Fruit fly (Drosophila melanogaster): ENCODE measurements around the gene Jon25Bi.

The Jon25Bi gene

dm6 chr2L:4955094-4955823 is at the start of gene Jon25Bi, which contains the start of gene Marcal1:
Gene Jon25Bi, minus strand, starts transcription at chr2L:4955144.
Gene Marcal1, plus strand, starts transcription at chr2L:4955509.
- TF ChIP-seq noc (tag; optimal IDR thresholded peaks at IDR 0.05), result no peak

DNA sequence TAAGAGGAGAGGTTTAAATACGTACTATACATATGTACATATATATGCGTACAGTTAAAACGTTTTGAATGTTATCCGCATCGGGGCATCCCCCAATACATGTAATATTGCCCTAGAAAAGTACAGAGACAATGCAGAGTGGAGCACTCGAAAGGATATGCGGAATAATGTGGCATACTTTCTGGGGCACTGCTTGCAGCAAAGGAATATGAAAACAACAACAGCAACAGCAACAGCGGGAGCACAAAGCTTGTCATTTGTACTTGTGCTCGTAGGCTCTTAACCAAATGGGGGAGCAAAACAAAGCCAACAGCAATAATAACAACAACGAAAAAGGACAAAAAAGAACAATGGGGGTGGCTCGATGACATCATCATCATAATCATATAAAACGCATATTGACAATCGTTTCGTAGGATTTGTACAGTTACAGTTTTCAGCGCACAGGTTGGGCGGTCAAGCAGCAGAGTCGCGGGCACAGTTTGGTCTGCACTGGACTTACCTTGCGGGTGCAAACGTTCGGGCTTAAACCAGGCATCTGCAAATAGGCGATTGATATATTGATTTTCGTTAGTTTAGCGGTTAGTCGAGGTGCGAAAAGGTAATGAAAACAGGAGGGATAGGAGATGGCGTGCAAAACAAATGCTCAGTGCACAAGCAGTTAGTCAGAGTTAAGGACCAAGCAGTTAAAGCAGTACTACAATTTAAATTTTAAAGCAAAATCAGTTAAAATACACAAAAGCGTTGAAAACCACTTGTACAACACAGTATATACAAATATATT is 48.9 kb upstream of the Jon25Bi start:
- TF ChIP-seq noc (tag; optimal IDR thresholded peaks at IDR 0.05), result no peak

DNA sequence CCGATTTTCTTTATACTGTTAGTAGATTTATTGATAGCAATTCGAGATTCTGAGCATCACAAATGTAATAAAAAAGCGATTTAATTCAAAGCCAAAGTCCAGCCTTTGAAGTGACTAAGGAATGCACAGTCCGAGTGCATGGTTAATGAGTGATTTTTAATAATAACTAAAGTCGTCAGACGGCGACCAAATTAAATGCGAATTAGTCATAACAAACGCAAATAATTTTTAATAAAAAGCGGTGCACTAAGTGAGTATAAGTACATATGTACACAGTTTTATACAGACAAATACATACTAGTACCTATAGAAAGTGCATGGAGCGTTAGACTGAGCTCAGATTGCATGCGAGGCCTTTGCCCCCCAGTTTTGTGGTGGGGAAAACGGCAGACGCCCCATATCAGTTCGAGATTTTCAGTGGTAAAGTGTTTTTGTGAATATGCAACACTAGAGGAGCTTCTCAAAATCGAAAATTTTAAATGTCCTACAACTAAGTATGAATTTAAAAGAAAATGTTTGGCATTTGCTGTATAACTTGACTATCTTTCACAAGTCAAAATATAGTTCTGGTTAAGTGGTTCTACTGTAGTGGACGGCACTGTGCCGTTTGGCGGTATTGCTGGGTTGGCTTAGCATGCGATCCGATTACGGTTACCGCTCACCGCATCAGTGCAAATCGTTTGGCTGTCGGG is 47.9 kb upstream of the Jon25Bi start:
- TF ChIP-seq noc (tag; optimal IDR thresholded peaks at IDR 0.05), result no peak

dm6 chr2L:5002031-5002430 is 47.1 kb upstream of the Jon25Bi start:
- TF ChIP-seq noc (tag; optimal IDR thresholded peaks at IDR 0.05), result no peak

DNA sequence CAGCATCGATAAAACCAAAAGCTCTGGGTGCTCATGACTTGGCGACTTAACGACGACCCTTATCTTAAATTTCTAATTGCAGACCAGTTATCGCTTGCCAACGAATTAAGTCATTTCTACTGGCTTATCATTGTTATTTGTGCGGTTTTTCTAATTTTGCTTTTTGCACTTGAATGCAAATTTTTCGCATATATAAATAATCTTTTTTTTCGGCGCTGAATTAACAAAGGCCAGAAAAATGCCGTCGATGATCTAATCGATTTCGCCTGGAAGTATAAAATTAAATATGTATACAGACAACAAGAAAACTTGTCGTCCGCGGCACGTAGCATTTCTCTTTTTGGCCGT is 46.6 kb upstream of the Jon25Bi start:
- no peak for TF ChIP-seq noc (tag; optimal IDR thresholded peaks at IDR 0.05)

- no peak for TF ChIP-seq noc (tag; optimal IDR thresholded peaks at IDR 0.05)
Observed at dm6 chr2L:5000919-5001581, 46.1 kb upstream of the Jon25Bi start.

DNA sequence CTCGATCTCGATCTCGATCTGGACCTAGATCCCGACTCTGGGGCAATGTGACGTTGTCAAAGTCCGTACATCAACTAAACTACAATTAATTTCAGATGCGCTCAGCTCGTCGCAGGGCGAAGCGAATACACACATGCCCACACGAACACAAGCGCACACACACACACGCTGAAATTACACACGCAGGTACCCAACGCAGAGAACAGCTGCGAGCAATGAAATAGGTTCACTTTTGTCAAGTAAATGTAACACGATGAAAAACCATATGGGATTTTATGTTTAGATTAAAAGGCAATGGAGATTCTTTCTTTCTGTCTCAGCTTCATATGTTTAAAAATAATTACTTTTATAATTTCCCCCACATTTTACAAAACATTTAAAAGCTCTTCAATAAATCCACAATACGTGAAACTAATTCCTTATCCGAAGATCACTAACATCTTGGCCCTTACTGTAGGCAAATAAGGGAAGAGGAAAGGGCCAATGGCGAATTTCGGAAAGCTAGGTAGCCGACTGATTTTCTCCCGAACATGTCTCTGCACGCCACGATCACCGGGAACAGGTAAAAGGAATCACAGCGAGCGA is 45.4 kb upstream of the Jon25Bi start:
- peak; percentile 87 for TF ChIP-seq noc (tag; optimal IDR thresholded peaks at IDR 0.05)

DNA sequence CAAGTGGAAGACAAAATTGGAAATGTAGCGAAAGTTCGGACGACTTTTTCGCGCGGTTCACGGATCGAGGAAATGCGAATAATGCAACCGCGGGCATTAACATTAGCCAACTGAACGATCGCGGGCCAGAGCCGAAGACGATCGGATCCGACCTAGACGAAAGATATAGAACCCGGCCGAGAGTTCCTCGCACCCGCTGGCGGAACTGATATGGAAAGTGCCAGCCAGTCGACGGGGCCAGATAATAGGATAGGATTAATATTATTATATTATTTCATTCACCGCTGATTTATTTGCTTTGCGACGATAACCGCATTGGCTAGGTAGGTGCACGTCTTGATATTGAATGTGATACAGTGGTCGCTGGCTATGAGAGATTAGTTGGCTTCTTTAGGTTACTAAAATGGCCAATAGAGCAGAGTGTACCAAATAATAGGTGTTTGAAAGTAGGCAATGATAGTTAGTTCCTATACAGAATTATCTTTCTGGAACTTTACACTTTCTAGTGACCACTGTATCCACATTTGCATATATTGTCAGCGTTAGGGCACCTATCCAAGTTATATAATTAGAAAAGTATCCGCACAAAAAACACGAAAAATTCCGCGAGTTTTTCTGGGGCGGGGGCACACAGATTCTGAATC is 44.6 kb upstream of the Jon25Bi start:
- TF ChIP-seq noc (tag; optimal IDR thresholded peaks at IDR 0.05), result peak; percentile 75

- no peak for TF ChIP-seq noc (tag; optimal IDR thresholded peaks at IDR 0.05)
Observed at dm6 chr2L:4998571-4999191, 43.7 kb upstream of the Jon25Bi start.

- TF ChIP-seq noc (tag; optimal IDR thresholded peaks at IDR 0.05), result no peak
Observed at dm6 chr2L:4998260-4998560, 43.3 kb upstream of the Jon25Bi start.

dm6 chr2L:4997401-4998259 is 42.7 kb upstream of the Jon25Bi start:
- peak; percentile 96 for TF ChIP-seq noc (tag; optimal IDR thresholded peaks at IDR 0.05)

- TF ChIP-seq noc (tag; optimal IDR thresholded peaks at IDR 0.05), result no peak
Observed at dm6 chr2L:4996283-4996922, 41.5 kb upstream of the Jon25Bi start.

DNA sequence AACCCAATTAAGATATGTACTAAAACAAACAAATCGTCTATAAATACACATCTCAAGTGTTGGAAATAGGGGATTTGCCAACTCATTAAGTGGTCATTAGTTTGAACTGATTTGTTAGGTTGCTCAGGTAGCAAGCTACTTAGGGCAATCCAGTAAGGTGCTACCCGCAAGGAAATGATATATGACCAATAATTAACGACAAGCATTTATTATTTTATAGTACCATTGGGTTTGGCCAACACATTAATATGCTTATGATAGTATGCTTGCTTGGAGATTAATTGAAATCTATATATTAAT is 40.8 kb upstream of the Jon25Bi start:
- no peak for TF ChIP-seq noc (tag; optimal IDR thresholded peaks at IDR 0.05)

Measured in whole organism, larva.